Worm (Caenorhabditis elegans): ENCODE data around the gene acp-2.

ce11 chrII:8479337-8479736 lies 47.5 kb upstream of the acp-2 start:
- TF ChIP-seq ceh-19 (GFP tag; optimal IDR thresholded peaks at IDR 0.05) (no peak), dmd-4 (tag; optimal IDR thresholded peaks at IDR 0.05; ENCODE audit: borderline replicate concordance) (no peak), hlh-6 (tag; optimal IDR thresholded peaks at IDR 0.05) (no peak)

Measured in whole organism, late embryonic.